Fruit fly (Drosophila melanogaster) whole organism, prepupa: Measurements from ENCODE around the gene RIOK1.

Experiments used
- Ets21C ChIP-seq: fragments of 200-800 bp; sonication (Bioruptor generic); optimal IDR thresholded peaks from 3 replicates; lab custom pipeline; 2016; ENCODE audit warnings: missing biosample characterization, missing genetic modification characterization
- Met ChIP-seq: fragments of 200-800 bp; sonication (Bioruptor generic); optimal IDR thresholded peaks from 3 replicates; lab custom pipeline; 2016; ENCODE audit warnings: missing biosample characterization, missing genetic modification characterization

DNA sequence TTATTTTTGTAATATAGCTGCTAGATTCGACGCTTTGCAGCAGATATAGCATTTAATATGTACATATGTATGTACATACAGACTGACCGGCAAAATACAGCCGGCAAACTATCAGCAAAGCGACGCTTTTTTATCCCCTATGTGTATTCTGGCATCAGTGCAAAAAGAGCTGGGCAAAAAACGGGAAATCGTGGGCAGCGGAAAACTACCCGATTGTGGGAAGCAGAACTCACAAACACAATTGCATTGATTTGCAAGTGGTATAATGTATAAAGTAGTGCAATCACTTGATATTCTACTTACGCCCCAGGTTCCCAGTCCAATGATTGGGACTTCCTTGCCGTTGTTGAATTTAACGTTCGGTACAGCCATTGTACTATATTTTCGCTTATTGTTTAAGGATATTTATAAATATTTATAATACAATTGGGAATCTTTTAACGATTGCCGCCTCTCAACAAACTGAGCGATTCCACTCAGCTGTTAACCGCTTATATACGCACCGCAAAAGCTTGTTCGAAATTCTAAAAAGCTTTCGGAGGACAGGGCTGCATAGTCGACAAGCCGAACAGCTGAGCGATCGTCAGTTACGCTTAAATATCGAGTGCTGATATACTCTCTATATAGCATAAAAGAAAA is 24.9 kb downstream of the RIOK1 start:
- no peak for TF ChIP-seq Ets21C (GFP tag; lab: Kevin White, UChicago)
- TF ChIP-seq Met (GFP tag; lab: Kevin White, UChicago): no peak
